ENCODE assay signal across 1 fruit fly cellular context in the genomic region with DNA sequence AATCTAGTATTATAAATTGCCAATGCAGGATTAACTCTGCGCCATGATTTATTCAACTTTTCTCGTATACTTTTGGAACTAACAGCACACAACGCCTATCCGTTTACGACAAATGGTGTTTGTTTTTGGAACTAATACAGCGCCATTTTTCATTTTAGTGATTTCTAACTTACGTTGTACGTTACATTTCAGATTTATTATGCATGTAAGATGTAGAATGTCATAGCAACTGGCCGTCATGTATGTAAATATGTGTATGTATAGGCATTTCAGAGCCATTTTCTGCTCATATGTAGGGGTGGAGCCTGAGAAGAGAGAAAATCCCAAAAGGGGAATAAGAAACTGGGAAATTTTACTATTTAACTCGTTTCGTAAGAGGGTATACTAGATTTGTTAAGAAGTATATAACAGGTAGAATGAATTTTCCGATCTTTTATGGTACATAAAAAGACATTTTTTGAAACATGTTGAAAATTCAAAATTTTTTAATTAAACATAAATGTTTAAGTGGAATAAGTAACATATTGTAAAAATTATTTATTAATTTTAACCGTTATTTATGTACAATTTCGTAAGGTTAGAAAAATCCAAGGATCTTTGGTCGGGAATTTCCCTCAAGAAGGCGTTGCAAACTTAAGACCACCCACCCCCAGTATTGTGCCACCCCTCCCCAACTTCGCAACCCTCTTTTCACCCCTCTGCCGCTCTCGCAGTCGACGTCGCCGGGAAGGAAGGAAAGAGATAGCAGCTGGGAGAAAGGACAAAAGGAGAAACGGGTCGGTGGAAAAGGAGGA.
A peak's percentile ranks its signal among the peaks of the same experiment; 100 is the strongest.
TF ChIP-seq lines count a peak whose summit lies in the region.

No protein-coding gene starts in this region.

TF ChIP-seq in whole organism, embryonic, 481 proteins besides CTCF, POLR2A, EP300 and RAD21 (continued from another document and continues in another):
- TF ChIP-seq CG18011 (GFP tag; optimal IDR thresholded peaks at IDR 0.05; lab: Kevin White, UChicago), result no peak
- TF ChIP-seq CG13123 (GFP tag; optimal IDR thresholded peaks at IDR 0.05; lab: Kevin White, UChicago), result no peak
- peak; percentile 30 for TF ChIP-seq CG4617 (GFP tag; optimal IDR thresholded peaks at IDR 0.05; lab: Kevin White, UChicago; ENCODE audit: borderline replicate concordance)
- no peak for TF ChIP-seq fu2 (GFP tag; optimal IDR thresholded peaks at IDR 0.05; lab: Kevin White, UChicago)
- peak; percentile 32 for TF ChIP-seq lilli (GFP tag; optimal IDR thresholded peaks at IDR 0.05; lab: Kevin White, UChicago)
- TF ChIP-seq pfk (GFP tag; optimal IDR thresholded peaks at IDR 0.05; lab: Kevin White, UChicago), result no peak
- no peak for TF ChIP-seq gt (GFP tag; IDR thresholded peaks at IDR 0.05; lab: Robert Waterston, UW)
- peak; percentile 84 for TF ChIP-seq CG15696 (tag; optimal IDR thresholded peaks at IDR 0.05; lab: Kevin White, UChicago)
- no peak for TF ChIP-seq CG11696 (GFP tag; IDR thresholded peaks at IDR 0.05; lab: Robert Waterston, UW)
- TF ChIP-seq CG31365 (tag; optimal IDR thresholded peaks at IDR 0.05; lab: Kevin White, UChicago), result peak; percentile 55
- TF ChIP-seq CG2889 (GFP tag; IDR thresholded peaks at IDR 0.05; lab: Robert Waterston, UW), result no peak
- no peak for TF ChIP-seq Atf6 (GFP tag; IDR thresholded peaks at IDR 0.05; lab: Robert Waterston, UW)
- peak; percentile 78 for TF ChIP-seq CG12769 (tag; optimal IDR thresholded peaks at IDR 0.05; lab: Kevin White, UChicago)
- no peak for TF ChIP-seq Lim3 (GFP tag; IDR thresholded peaks at IDR 0.05; lab: Robert Waterston, UW)
- TF ChIP-seq dpn (GFP tag; optimal IDR thresholded peaks at IDR 0.05; lab: Kevin White, UChicago), result peak; percentile 43 to 71
- no peak for TF ChIP-seq ab (GFP tag; optimal IDR thresholded peaks at IDR 0.05; lab: Kevin White, UChicago)
- no peak for TF ChIP-seq esg (GFP tag; conservative IDR thresholded peaks at IDR 0.05; lab: Robert Waterston, UW)
- TF ChIP-seq CG4328 (GFP tag; optimal IDR thresholded peaks at IDR 0.05; lab: Kevin White, UChicago), result no peak
- TF ChIP-seq nmo (GFP tag; optimal IDR thresholded peaks at IDR 0.05; lab: Kevin White, UChicago), result peak; percentile 79
- TF ChIP-seq CG12942 (GFP tag; optimal IDR thresholded peaks at IDR 0.05; lab: Kevin White, UChicago), result peak; percentile 31
- peak; percentile 71; the same call in 2 of the 3 replicates for TF ChIP-seq ase (GFP tag; IDR thresholded peaks at IDR 0.05; lab: Robert Waterston, UW)
- TF ChIP-seq Atf3 (GFP tag; optimal IDR thresholded peaks at IDR 0.05; lab: Kevin White, UChicago), result no peak
- TF ChIP-seq Trl (optimal IDR thresholded peaks at IDR 0.05; lab: Kevin White, UChicago), result peak; percentile 48 to 60
- TF ChIP-seq Trl (GFP tag; optimal IDR thresholded peaks at IDR 0.05; lab: Kevin White, UChicago), result peak; percentile 74
- TF ChIP-seq CG7745 (tag; optimal IDR thresholded peaks at IDR 0.05; lab: Kevin White, UChicago), result peak; percentile 63
- peak; percentile 64 for TF ChIP-seq ara (GFP tag; IDR thresholded peaks at IDR 0.05; lab: Robert Waterston, UW)
- TF ChIP-seq Oaz (GFP tag; IDR thresholded peaks at IDR 0.05; lab: Robert Waterston, UW), result no peak
- TF ChIP-seq Spps (tag; optimal IDR thresholded peaks at IDR 0.05; lab: Kevin White, UChicago), result no peak
- no peak for TF ChIP-seq Dfd (GFP tag; optimal IDR thresholded peaks at IDR 0.05; lab: Kevin White, UChicago)
- peak; percentile 1 for TF ChIP-seq grn (GFP tag; optimal IDR thresholded peaks at IDR 0.05; lab: Kevin White, UChicago)
- TF ChIP-seq wek (GFP tag; optimal IDR thresholded peaks at IDR 0.05; lab: Kevin White, UChicago), result peak; percentile 38
- no peak for TF ChIP-seq CG6765 (GFP tag; optimal IDR thresholded peaks at IDR 0.05; lab: Kevin White, UChicago)
- TF ChIP-seq CrebB (tag; optimal IDR thresholded peaks at IDR 0.05; lab: Kevin White, UChicago), result no peak
- TF ChIP-seq CG9817 (tag; optimal IDR thresholded peaks at IDR 0.05; lab: Kevin White, UChicago), result peak; percentile 51
- peak; percentile 83 for TF ChIP-seq CG13894 (tag; optimal IDR thresholded peaks at IDR 0.05; lab: Kevin White, UChicago)
- TF ChIP-seq Sox100B (GFP tag; optimal IDR thresholded peaks at IDR 0.05; lab: Kevin White, UChicago), result no peak
- peak; percentile 53; the same call in 1 of the 3 replicates for TF ChIP-seq gce (GFP tag; IDR thresholded peaks at IDR 0.05; lab: Robert Waterston, UW)
- no peak for TF ChIP-seq BtbVII (GFP tag; optimal IDR thresholded peaks at IDR 0.05; lab: Kevin White, UChicago)
- TF ChIP-seq CG7839 (tag; optimal IDR thresholded peaks at IDR 0.05; lab: Kevin White, UChicago), result peak; percentile 50
- no peak for TF ChIP-seq CG10565 (GFP tag; optimal IDR thresholded peaks at IDR 0.05; lab: Kevin White, UChicago)
- TF ChIP-seq nom (GFP tag; optimal IDR thresholded peaks at IDR 0.05; lab: Kevin White, UChicago), result no peak
- peak; percentile 62 for TF ChIP-seq CG16813 (GFP tag; IDR thresholded peaks at IDR 0.05; lab: Robert Waterston, UW; ENCODE audit: partially characterized antibody)
- no peak for TF ChIP-seq corto (GFP tag; optimal IDR thresholded peaks at IDR 0.05; lab: Kevin White, UChicago)
- TF ChIP-seq CG8924 (tag; optimal IDR thresholded peaks at IDR 0.05; lab: Kevin White, UChicago), result peak; percentile 7
- TF ChIP-seq BEAF-32 (GFP tag; optimal IDR thresholded peaks at IDR 0.05; lab: Kevin White, UChicago), result no peak
- TF ChIP-seq CG1233 (GFP tag; optimal IDR thresholded peaks at IDR 0.05; lab: Kevin White, UChicago), result peak; percentile 43
- peak; percentile 66 for TF ChIP-seq CG4424 (GFP tag; optimal IDR thresholded peaks at IDR 0.05; lab: Kevin White, UChicago)
- peak; percentile 62 for TF ChIP-seq CG1024 (GFP tag; IDR thresholded peaks at IDR 0.05; lab: Robert Waterston, UW)
- peak; percentile 49 for TF ChIP-seq grau (tag; optimal IDR thresholded peaks at IDR 0.05; lab: Kevin White, UChicago)
- no peak for TF ChIP-seq Vsx1 (GFP tag; optimal IDR thresholded peaks at IDR 0.05; lab: Kevin White, UChicago)
- peak; percentile 38 for TF ChIP-seq CG15514 (GFP tag; optimal IDR thresholded peaks at IDR 0.05; lab: Kevin White, UChicago)
- no peak for TF ChIP-seq sim (GFP tag; IDR thresholded peaks at IDR 0.05; lab: Robert Waterston, UW)
- peak; percentile 44; the same call in 1 of the 2 replicates for TF ChIP-seq CG3847 (GFP tag; IDR thresholded peaks at IDR 0.05; lab: Robert Waterston, UW)
- peak; percentile 5 for TF ChIP-seq Deaf1 (tag; optimal IDR thresholded peaks at IDR 0.05; lab: Kevin White, UChicago)
- peak; percentile 75 for TF ChIP-seq CG7987 (GFP tag; optimal IDR thresholded peaks at IDR 0.05; lab: Kevin White, UChicago)
- peak; percentile 81 for TF ChIP-seq CG17829 (tag; optimal IDR thresholded peaks at IDR 0.05; lab: Kevin White, UChicago)
- TF ChIP-seq CG7556 (GFP tag; optimal IDR thresholded peaks at IDR 0.05; lab: Kevin White, UChicago), result peak; percentile 34
- TF ChIP-seq eyg (GFP tag; optimal IDR thresholded peaks at IDR 0.05; lab: Kevin White, UChicago), result no peak
- TF ChIP-seq pan (optimal IDR thresholded peaks at IDR 0.05; lab: Kevin White, UChicago), result no peak
- peak in 1 of 2 experiments; percentile 35 for TF ChIP-seq pan (GFP tag; optimal IDR thresholded peaks at IDR 0.05 in 1 of 2, IDR thresholded peaks at IDR 0.05 in 1 of 2)
- TF ChIP-seq Hr51 (GFP tag; optimal IDR thresholded peaks at IDR 0.05; lab: Kevin White, UChicago), result peak in 1 of 2 experiments; percentile 19
- peak in 1 of 3 experiments; percentile 50 for TF ChIP-seq Stat92E (GFP tag; optimal IDR thresholded peaks at IDR 0.05; lab: Kevin White, UChicago)
- TF ChIP-seq Dek (tag; optimal IDR thresholded peaks at IDR 0.05; lab: Kevin White, UChicago), result peak; percentile 31
- TF ChIP-seq CG9797 (GFP tag; optimal IDR thresholded peaks at IDR 0.05; lab: Kevin White, UChicago), result no peak
- TF ChIP-seq hb (GFP tag; IDR thresholded peaks at IDR 0.05; lab: Robert Waterston, UW; ENCODE audit: partially characterized antibody), result no peak
- no peak; the same call in 1 of the 2 replicates for TF ChIP-seq inv (GFP tag; IDR thresholded peaks at IDR 0.05; lab: Robert Waterston, UW; ENCODE audit: partially characterized antibody)
- TF ChIP-seq unpg (GFP tag; optimal IDR thresholded peaks at IDR 0.05; lab: Kevin White, UChicago), result peak; percentile 40
- TF ChIP-seq hkb (optimal IDR thresholded peaks at IDR 0.05; lab: Kevin White, UChicago), result no peak
- TF ChIP-seq hkb (GFP tag; IDR thresholded peaks at IDR 0.05; lab: Robert Waterston, UW), result peak; percentile 34; the same call in 1 of the 2 replicates
- peak; percentile 58 for TF ChIP-seq CoRest (tag; optimal IDR thresholded peaks at IDR 0.05; lab: Kevin White, UChicago)
- no peak for TF ChIP-seq Usf (GFP tag; optimal IDR thresholded peaks at IDR 0.05; lab: Kevin White, UChicago)
- no peak for TF ChIP-seq Sry-β (GFP tag; optimal IDR thresholded peaks at IDR 0.05; lab: Kevin White, UChicago)
- TF ChIP-seq Hr3 (GFP tag; optimal IDR thresholded peaks at IDR 0.05; lab: Kevin White, UChicago), result peak; percentile 24
- TF ChIP-seq Six4 (GFP tag; optimal IDR thresholded peaks at IDR 0.05; lab: Kevin White, UChicago), result peak; percentile 6
- no peak for TF ChIP-seq dimm (GFP tag; IDR thresholded peaks at IDR 0.05; lab: Robert Waterston, UW)
- peak; percentile 2 for TF ChIP-seq CG8388 (GFP tag; optimal IDR thresholded peaks at IDR 0.05; lab: Kevin White, UChicago)
- TF ChIP-seq CG17361 (GFP tag; IDR thresholded peaks at IDR 0.05; lab: Robert Waterston, UW), result 0 out of 3 replicates have a peak, but pooled peaks have one; percentile 47
- no peak for TF ChIP-seq HLH4C (GFP tag; IDR thresholded peaks at IDR 0.05; lab: Robert Waterston, UW; ENCODE audit: partially characterized antibody)
- TF ChIP-seq CG5245 (GFP tag; optimal IDR thresholded peaks at IDR 0.05; lab: Kevin White, UChicago), result peak; percentile 74
- TF ChIP-seq CG10431 (GFP tag; optimal IDR thresholded peaks at IDR 0.05; lab: Kevin White, UChicago), result no peak
- no peak for TF ChIP-seq CG5180 (GFP tag; optimal IDR thresholded peaks at IDR 0.05; lab: Kevin White, UChicago)
- TF ChIP-seq ttk (GFP tag; IDR thresholded peaks at IDR 0.05; lab: Robert Waterston, UW), result no peak
- TF ChIP-seq CG11085 (GFP tag; IDR thresholded peaks at IDR 0.05; lab: Robert Waterston, UW), result no peak
- TF ChIP-seq HLH54F (GFP tag; optimal IDR thresholded peaks at IDR 0.05; lab: Kevin White, UChicago), result peak; percentile 29
- TF ChIP-seq z (GFP tag; IDR thresholded peaks at IDR 0.05; lab: Robert Waterston, UW), result no peak
- TF ChIP-seq CG12744 (GFP tag; optimal IDR thresholded peaks at IDR 0.05; lab: Kevin White, UChicago), result peak; percentile 58
- TF ChIP-seq scrt (GFP tag; optimal IDR thresholded peaks at IDR 0.05; lab: Kevin White, UChicago), result no peak
- TF ChIP-seq CG13424 (tag; optimal IDR thresholded peaks at IDR 0.05; lab: Kevin White, UChicago), result peak; percentile 12
- TF ChIP-seq org-1 (GFP tag; optimal IDR thresholded peaks at IDR 0.05; lab: Kevin White, UChicago), result no peak
- peak; percentile 55 for TF ChIP-seq Myb (GFP tag; optimal IDR thresholded peaks at IDR 0.05; lab: Kevin White, UChicago)
- TF ChIP-seq CG15073 (GFP tag; optimal IDR thresholded peaks at IDR 0.05; lab: Kevin White, UChicago), result no peak
- TF ChIP-seq luna (GFP tag; optimal IDR thresholded peaks at IDR 0.05; lab: Kevin White, UChicago), result no peak
- TF ChIP-seq pum (GFP tag; optimal IDR thresholded peaks at IDR 0.05; lab: Kevin White, UChicago), result peak; percentile 73
- TF ChIP-seq ap (GFP tag; IDR thresholded peaks at IDR 0.05; lab: Robert Waterston, UW), result no peak
- no peak for TF ChIP-seq CG11723 (GFP tag; optimal IDR thresholded peaks at IDR 0.05; lab: Kevin White, UChicago)
- no peak for TF ChIP-seq Doc2 (GFP tag; IDR thresholded peaks at IDR 0.05; lab: Robert Waterston, UW)
- TF ChIP-seq NC2α (GFP tag; optimal IDR thresholded peaks at IDR 0.05; lab: Kevin White, UChicago), result peak; percentile 33
- no peak for TF ChIP-seq D (optimal IDR thresholded peaks at IDR 0.05; lab: Kevin White, UChicago)
- TF ChIP-seq D (GFP tag; optimal IDR thresholded peaks at IDR 0.05; lab: Kevin White, UChicago), result no peak
- TF ChIP-seq CG32532 (GFP tag; IDR thresholded peaks at IDR 0.05; lab: Robert Waterston, UW), result peak; percentile 83
- TF ChIP-seq CG11398 (GFP tag; optimal IDR thresholded peaks at IDR 0.05; lab: Kevin White, UChicago), result no peak
- TF ChIP-seq CG43689 (GFP tag; IDR thresholded peaks at IDR 0.05; lab: Robert Waterston, UW), result no peak
- peak; percentile 62 for TF ChIP-seq CG14441 (GFP tag; IDR thresholded peaks at IDR 0.05; lab: Robert Waterston, UW)
- TF ChIP-seq bsh (GFP tag; optimal IDR thresholded peaks at IDR 0.05; lab: Kevin White, UChicago), result peak in 1 of 2 experiments; percentile 39
- TF ChIP-seq Fer2 (tag; optimal IDR thresholded peaks at IDR 0.05; lab: Kevin White, UChicago), result no peak
- peak; percentile 10 for TF ChIP-seq disco-r (GFP tag; optimal IDR thresholded peaks at IDR 0.05; lab: Kevin White, UChicago)
- TF ChIP-seq peb (GFP tag; IDR thresholded peaks at IDR 0.05; lab: Robert Waterston, UW), result no peak
- no peak for TF ChIP-seq aop (GFP tag; IDR thresholded peaks at IDR 0.05; lab: Robert Waterston, UW)
- TF ChIP-seq CG11456 (GFP tag; IDR thresholded peaks at IDR 0.05; lab: Robert Waterston, UW), result peak; percentile 89
- no peak for TF ChIP-seq cad (GFP tag; optimal IDR thresholded peaks at IDR 0.05; lab: Kevin White, UChicago)
- TF ChIP-seq crol (GFP tag; IDR thresholded peaks at IDR 0.05; lab: Robert Waterston, UW), result peak; percentile 84
- TF ChIP-seq trem (tag; optimal IDR thresholded peaks at IDR 0.05; lab: Kevin White, UChicago), result peak; percentile 47
- peak; percentile 3 for TF ChIP-seq Hmx (GFP tag; optimal IDR thresholded peaks at IDR 0.05; lab: Kevin White, UChicago)
- TF ChIP-seq dan (GFP tag; IDR thresholded peaks at IDR 0.05; lab: Robert Waterston, UW), result no peak
- TF ChIP-seq Med (GFP tag; lab: Kevin White, UChicago), result peak; percentile 96
- TF ChIP-seq caup (GFP tag; optimal IDR thresholded peaks at IDR 0.05; lab: Kevin White, UChicago; ENCODE audit: severe bottlenecking), result peak; percentile 27
- TF ChIP-seq Oli (tag; optimal IDR thresholded peaks at IDR 0.05; lab: Kevin White, UChicago), result no peak
- TF ChIP-seq sqz (GFP tag; optimal IDR thresholded peaks at IDR 0.05; lab: Kevin White, UChicago), result no peak
- TF ChIP-seq hbn (GFP tag; IDR thresholded peaks at IDR 0.05; lab: Robert Waterston, UW; ENCODE audit: partially characterized antibody), result no peak
- TF ChIP-seq wor (GFP tag; IDR thresholded peaks at IDR 0.05; lab: Robert Waterston, UW), result no peak
- no peak for TF ChIP-seq CG16815 (GFP tag; optimal IDR thresholded peaks at IDR 0.05; lab: Kevin White, UChicago)
- peak; percentile 50 for TF ChIP-seq bcd (GFP tag; optimal IDR thresholded peaks at IDR 0.05; lab: Kevin White, UChicago)
- no peak for TF ChIP-seq CG2875 (GFP tag; optimal IDR thresholded peaks at IDR 0.05; lab: Kevin White, UChicago)
- no peak for TF ChIP-seq Ravus (GFP tag; IDR thresholded peaks at IDR 0.05; lab: Robert Waterston, UW)
